Worm (Caenorhabditis elegans) whole organism, L1 larva: Measurements from ENCODE around the gene srlf-17.

Experiments
- C04F5.9 ChIP-seq: sonication (generic microtip); optimal IDR thresholded peaks from 2 replicates; lab custom pipeline; 2016; ENCODE audit warnings: missing genetic modification characterization, missing compliant biosample characterization
- C16A3.4 ChIP-seq: fragments of 150-350 bp; optimal IDR thresholded peaks from 2 replicates; lab custom pipeline; 2014; ENCODE audit warnings: missing biosample characterization, missing genetic modification characterization
- F16B12.6 ChIP-seq: fragments of 150-350 bp; optimal IDR thresholded peaks from 2 replicates; lab custom pipeline; 2014; ENCODE audit warnings: missing biosample characterization, missing genetic modification characterization
- Y116A8C.19 ChIP-seq: sonication (generic microtip); optimal IDR thresholded peaks from 2 replicates; lab custom pipeline; 2016; ENCODE audit warnings: missing compliant biosample characterization, missing genetic modification characterization, borderline replicate concordance
- aha-1 ChIP-seq: fragments of 150-350 bp; optimal IDR thresholded peaks from 2 replicates; lab custom pipeline; 2014; ENCODE audit warnings: missing biosample characterization, missing genetic modification characterization
- alr-1 ChIP-seq: fragments of 200-800 bp; sonication (Bioruptor generic); optimal IDR thresholded peaks from 2 replicates; lab custom pipeline; 2018; ENCODE audit warnings: borderline replicate concordance, mild to moderate bottlenecking, missing genetic modification characterization, missing compliant biosample characterization
- aly-2 ChIP-seq: fragments of 150-350 bp; optimal IDR thresholded peaks from 2 replicates; lab custom pipeline; 2014; ENCODE audit warnings: missing biosample characterization, missing genetic modification characterization
- blmp-1 ChIP-seq: fragments of 150-350 bp; optimal IDR thresholded peaks from 2 replicates; lab custom pipeline; 2014; ENCODE audit warnings: missing biosample characterization, missing genetic modification characterization
- ceh-63 ChIP-seq: fragments of 200-800 bp; sonication (Bioruptor generic); optimal IDR thresholded peaks from 2 replicates; lab custom pipeline; 2018; ENCODE audit warnings: mild to moderate bottlenecking, missing genetic modification characterization, missing compliant biosample characterization
- ceh-8 ChIP-seq: fragments of 200-800 bp; sonication (Bioruptor generic); optimal IDR thresholded peaks from 2 replicates; lab custom pipeline; 2018; ENCODE audit warnings: mild to moderate bottlenecking, missing genetic modification characterization, moderate library complexity, missing compliant biosample characterization
- ceh-82 ChIP-seq, 3 experiments: fragments of 150-350 bp in 1 of 3; sonication (generic microtip) in 2 of 3; optimal IDR thresholded peaks; 2 replicates each; lab custom pipeline; 2014 to 2017; ENCODE audit warnings: missing biosample characterization in 3 of 3, missing genetic modification characterization in 3 of 3
- ceh-88 ChIP-seq: fragments of 200-800 bp; sonication (Bioruptor generic); IDR thresholded peaks from 2 replicates; pipeline ENCODE4 v1.3.6; 2022; ENCODE audit warnings: missing genetic modification characterization, missing compliant biosample characterization
- ceh-90 ChIP-seq: sonication (generic microtip); optimal IDR thresholded peaks from 2 replicates; lab custom pipeline; 2016; ENCODE audit warnings: missing genetic modification characterization, missing compliant biosample characterization
- ces-1 ChIP-seq: fragments of 150-350 bp; optimal IDR thresholded peaks from 2 replicates; lab custom pipeline; 2014; ENCODE audit warnings: missing biosample characterization, missing genetic modification reagents, missing genetic modification characterization
- dpl-1 ChIP-seq, 3 experiments: fragments of 150-350 bp in 2 of 3; sonication (generic microtip) in 1 of 3; optimal IDR thresholded peaks; 2 replicates each; lab custom pipeline; 2014 to 2017; ENCODE audit warnings: missing biosample characterization in 3 of 3, missing genetic modification characterization in 3 of 3, missing genetic modification reagents in 3 of 3
- dsc-1 ChIP-seq: sonication (generic microtip); optimal IDR thresholded peaks from 2 replicates; lab custom pipeline; 2016; ENCODE audit warnings: mild to moderate bottlenecking, missing genetic modification characterization, missing compliant biosample characterization
- efl-1 ChIP-seq, 4 experiments: fragments of 150-350 bp; optimal IDR thresholded peaks in 3 of 4; peaks in 1 of 4; 1 replicate in 1 of 4; 2 replicates in 3 of 4; lab custom pipeline; 2014; ENCODE audit warnings: missing biosample characterization in 2 of 4, missing genetic modification characterization in 2 of 4, missing genetic modification reagents in 2 of 4
- elt-3 ChIP-seq, 6 experiments: fragments of 150-350 bp in 1 of 6; sonication (generic microtip); optimal IDR thresholded peaks; 2 replicates each; lab custom pipeline; 2017 to 2018; ENCODE audit warnings: missing biosample characterization in 6 of 6, missing genetic modification characterization in 6 of 6, inconsistent platforms in 1 of 6
- ets-5 ChIP-seq: fragments of 200-800 bp; sonication (Bioruptor generic); IDR thresholded peaks from 2 replicates; pipeline ENCODE4 v1.3.6; 2022; ENCODE audit warnings: missing genetic modification characterization, missing compliant biosample characterization
- fkh-4 ChIP-seq: sonication (generic microtip); optimal IDR thresholded peaks from 2 replicates; lab custom pipeline; 2016; ENCODE audit warnings: missing compliant biosample characterization, missing genetic modification characterization, borderline replicate concordance
- fkh-8 ChIP-seq: sonication (generic microtip); optimal IDR thresholded peaks from 2 replicates; lab custom pipeline; 2016; ENCODE audit warnings: mild to moderate bottlenecking, missing genetic modification characterization, missing compliant biosample characterization
- fos-1 ChIP-seq: fragments of 150-350 bp; optimal IDR thresholded peaks from 2 replicates; lab custom pipeline; 2014; ENCODE audit warnings: missing biosample characterization, missing genetic modification characterization
- hlh-4 ChIP-seq: sonication (generic microtip); optimal IDR thresholded peaks from 2 replicates; lab custom pipeline; 2016; ENCODE audit warnings: mild to moderate bottlenecking, missing genetic modification characterization, missing compliant biosample characterization
- hpl-2 ChIP-seq: fragments of 150-350 bp; optimal IDR thresholded peaks from 2 replicates; lab custom pipeline; 2014; ENCODE audit warnings: missing biosample characterization, missing genetic modification reagents, missing genetic modification characterization
- isw-1 ChIP-seq: fragments of 200-800 bp; sonication (Bioruptor generic); IDR thresholded peaks from 2 replicates; pipeline ENCODE4 v1.3.6; 2022; ENCODE audit warnings: missing genetic modification characterization, missing compliant biosample characterization
- jun-1 ChIP-seq: fragments of 150-350 bp; optimal IDR thresholded peaks from 2 replicates; lab custom pipeline; 2014; ENCODE audit warnings: missing biosample characterization, missing genetic modification reagents, missing genetic modification characterization
- lin-13 ChIP-seq: fragments of 150-350 bp; optimal IDR thresholded peaks from 2 replicates; lab custom pipeline; 2014; ENCODE audit warnings: missing biosample characterization, missing genetic modification reagents, missing genetic modification characterization
- lin-15B ChIP-seq: fragments of 150-350 bp; sonication (generic microtip); optimal IDR thresholded peaks from 3 replicates; lab custom pipeline; 2014; ENCODE audit warnings: missing biosample characterization, missing genetic modification characterization
- lin-39 ChIP-seq: fragments of 150-350 bp; optimal IDR thresholded peaks from 2 replicates; lab custom pipeline; 2014; ENCODE audit warnings: missing biosample characterization, missing genetic modification reagents, missing genetic modification characterization
- lsy-2 ChIP-seq, 2 experiments: fragments of 150-350 bp; optimal IDR thresholded peaks; 2 replicates each; lab custom pipeline; 2014; ENCODE audit warnings: missing biosample characterization in 2 of 2, missing genetic modification characterization in 2 of 2
- mab-9 ChIP-seq: fragments of 200-800 bp; sonication (Bioruptor generic); IDR thresholded peaks from 2 replicates; pipeline ENCODE4 v1.3.6; 2022; ENCODE audit warnings: missing genetic modification reagents, missing genetic modification characterization, missing compliant biosample characterization
- mep-1 ChIP-seq: fragments of 150-350 bp; optimal IDR thresholded peaks from 2 replicates; lab custom pipeline; 2014; ENCODE audit warnings: missing biosample characterization, missing genetic modification characterization
- nhr-11 ChIP-seq: fragments of 150-350 bp; optimal IDR thresholded peaks from 2 replicates; lab custom pipeline; 2014; ENCODE audit warnings: missing biosample characterization, missing genetic modification characterization
- nhr-12 ChIP-seq: sonication (generic microtip); optimal IDR thresholded peaks from 2 replicates; lab custom pipeline; 2017; ENCODE audit warnings: missing biosample characterization, missing genetic modification characterization
- nhr-28 ChIP-seq: fragments of 150-350 bp; optimal IDR thresholded peaks from 2 replicates; lab custom pipeline; 2014; ENCODE audit warnings: missing biosample characterization, missing genetic modification characterization
- nhr-77 ChIP-seq: fragments of 150-350 bp; optimal IDR thresholded peaks from 2 replicates; lab custom pipeline; 2014; ENCODE audit warnings: missing biosample characterization, missing genetic modification characterization
- nhr-85 ChIP-seq: sonication (generic microtip); peaks from one replicate; lab custom pipeline; 2016; ENCODE audit warnings: missing genetic modification characterization, inconsistent platforms, missing compliant biosample characterization
- nhr-90 ChIP-seq: sonication (generic microtip); optimal IDR thresholded peaks from 2 replicates; lab custom pipeline; 2016; ENCODE audit warnings: mild to moderate bottlenecking, missing genetic modification characterization, missing compliant biosample characterization; ENCODE audit not compliant: poor library complexity
- pqm-1 ChIP-seq: sonication (generic microtip); optimal IDR thresholded peaks from 3 replicates; lab custom pipeline; 2017; ENCODE audit warnings: missing biosample characterization, missing genetic modification characterization
- skn-1 ChIP-seq: fragments of 150-350 bp; optimal IDR thresholded peaks from 2 replicates; lab custom pipeline; 2014; ENCODE audit warnings: missing biosample characterization, missing genetic modification characterization
- snpc-4 ChIP-seq: fragments of 150-350 bp; optimal IDR thresholded peaks from 2 replicates; lab custom pipeline; 2014; ENCODE audit warnings: missing biosample characterization, missing genetic modification characterization
- sox-4 ChIP-seq: sonication (generic microtip); optimal IDR thresholded peaks from 2 replicates; lab custom pipeline; 2016; ENCODE audit warnings: missing genetic modification characterization, missing compliant biosample characterization
- sptf-1 ChIP-seq: fragments of 150-350 bp; optimal IDR thresholded peaks from 2 replicates; lab custom pipeline; 2014; ENCODE audit warnings: missing biosample characterization, missing genetic modification characterization
- sup-37 ChIP-seq: fragments of 200-800 bp; sonication (Bioruptor generic); optimal IDR thresholded peaks from 2 replicates; lab custom pipeline; 2018; ENCODE audit warnings: mild to moderate bottlenecking, missing genetic modification characterization, missing compliant biosample characterization
- swsn-7 ChIP-seq: sonication (generic microtip); optimal IDR thresholded peaks from 2 replicates; lab custom pipeline; 2016; ENCODE audit warnings: missing genetic modification characterization, missing compliant biosample characterization
- tbx-2 ChIP-seq: sonication (generic microtip); optimal IDR thresholded peaks from 2 replicates; lab custom pipeline; 2016; ENCODE audit warnings: missing genetic modification characterization, missing compliant biosample characterization
- unc-130 ChIP-seq: fragments of 150-350 bp; optimal IDR thresholded peaks from 2 replicates; lab custom pipeline; 2017; ENCODE audit warnings: missing biosample characterization, missing genetic modification characterization, inconsistent platforms
- unc-30 ChIP-seq: sonication (generic microtip); optimal IDR thresholded peaks from 2 replicates; lab custom pipeline; 2017; ENCODE audit warnings: missing biosample characterization, missing genetic modification characterization
- unc-62 ChIP-seq: fragments of 150-350 bp; optimal IDR thresholded peaks from 2 replicates; lab custom pipeline; 2014; ENCODE audit warnings: missing biosample characterization, missing genetic modification reagents, missing genetic modification characterization
- vab-15 ChIP-seq: sonication (generic microtip); optimal IDR thresholded peaks from 2 replicates; lab custom pipeline; 2017; ENCODE audit warnings: missing genotype, mild to moderate bottlenecking, missing genetic modification characterization, missing compliant biosample characterization
- zag-1 ChIP-seq: fragments of 150-350 bp; optimal IDR thresholded peaks from 2 replicates; lab custom pipeline; 2014; ENCODE audit warnings: missing biosample characterization, missing genetic modification characterization
- ztf-11 ChIP-seq, 2 experiments: sonication (generic microtip); optimal IDR thresholded peaks; 2 replicates each; lab custom pipeline; 2016 to 2017; ENCODE audit warnings: missing genetic modification characterization in 2 of 2, missing biosample characterization in 1 of 2, missing compliant biosample characterization in 1 of 2
- ztf-4 ChIP-seq: fragments of 150-350 bp; optimal IDR thresholded peaks from 2 replicates; lab custom pipeline; 2014; ENCODE audit warnings: missing biosample characterization, missing genetic modification characterization

srlf-17 gene

DNA sequence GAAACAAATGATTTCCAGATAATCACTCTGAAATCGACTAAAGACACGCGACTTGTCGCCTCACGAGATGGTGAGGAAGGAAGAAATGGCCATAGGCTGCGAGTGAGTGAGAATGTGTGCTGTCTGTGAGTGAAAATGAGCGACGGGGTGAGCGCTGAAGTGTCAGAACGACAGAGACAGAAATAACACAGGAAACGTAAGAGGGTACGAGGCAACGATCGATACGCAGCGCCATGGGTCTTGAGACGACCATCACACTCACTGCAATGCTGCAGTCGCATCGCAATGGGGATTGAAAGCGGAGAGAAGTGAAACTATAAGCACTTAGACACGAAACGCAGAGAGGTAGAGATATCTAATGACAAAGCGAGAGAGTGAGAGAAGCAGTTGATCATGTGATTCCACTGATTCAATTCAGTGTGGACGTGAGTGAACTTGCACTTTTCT lies 19.7 kb downstream of the srlf-17 start (continued):
- peak; percentile 80 to 92 (median 90) for TF ChIP-seq ceh-82 (tag; optimal IDR thresholded peaks at IDR 0.05; lab: Kevin White, UChicago)
- TF ChIP-seq ets-5 (GFP tag; lab: Robert Waterston, UW) = no peak
- TF ChIP-seq snpc-4 (tag; lab: Kevin White, UChicago) = peak; percentile 71
- no peak for TF ChIP-seq sptf-1 (tag; lab: Kevin White, UChicago)
- TF ChIP-seq efl-1 (optimal IDR thresholded peaks at IDR 0.05; lab: Kevin White, UChicago) = peak; percentile 86 to 92
- peak; percentile 67 to 97 for TF ChIP-seq efl-1 (GFP tag; optimal IDR thresholded peaks at IDR 0.05 in 1 of 2; lab: Kevin White, UChicago)
- TF ChIP-seq ceh-63 (GFP tag; lab: Kevin White, UChicago) = no peak
- TF ChIP-seq ceh-8 = peak; percentile 89
- TF ChIP-seq lin-39 (tag; lab: Kevin White, UChicago) = peak; percentile 83
- TF ChIP-seq skn-1 = peak; percentile 73
- no peak for TF ChIP-seq lin-15B (tag; lab: Kevin White, UChicago)
- TF ChIP-seq tbx-2 (tag; lab: Kevin White, UChicago) = peak; percentile 97
- peak; percentile 84 for TF ChIP-seq isw-1
- no peak for TF ChIP-seq Y116A8C.19 (tag; lab: Kevin White, UChicago)
- TF ChIP-seq unc-130 = peak; percentile 93
- peak; percentile 91 for TF ChIP-seq fos-1 (tag; lab: Kevin White, UChicago)
- TF ChIP-seq dpl-1 (GFP tag; optimal IDR thresholded peaks at IDR 0.05; lab: Kevin White, UChicago) = peak; percentile 69 to 75 (median 73)
- TF ChIP-seq jun-1 (tag; lab: Kevin White, UChicago) = peak; percentile 92
- peak in 1 of 2 experiments; percentile 77 for TF ChIP-seq ztf-11 (tag; optimal IDR thresholded peaks at IDR 0.05; lab: Kevin White, UChicago)
- TF ChIP-seq mab-9 (GFP tag; lab: Robert Waterston, UW) = peak; percentile 81
- no peak for TF ChIP-seq hlh-4 (tag; lab: Kevin White, UChicago)
- TF ChIP-seq vab-15 = peak; percentile 63
- TF ChIP-seq ceh-88 (GFP tag; lab: Robert Waterston, UW) = 0 out of 2 replicates have a peak, but pooled peaks have one; percentile 52
- TF ChIP-seq nhr-28 (tag; lab: Kevin White, UChicago) = no peak
- TF ChIP-seq blmp-1 (tag; lab: Kevin White, UChicago) = peak; percentile 86
- TF ChIP-seq sup-37 (GFP tag; lab: Kevin White, UChicago) = peak; percentile 42
- peak; percentile 95 for TF ChIP-seq ztf-4 (tag; lab: Kevin White, UChicago)
- TF ChIP-seq fkh-8 (tag; lab: Kevin White, UChicago) = peak; percentile 97
- peak; percentile 90 for TF ChIP-seq nhr-11
- TF ChIP-seq pqm-1 (tag; lab: Kevin White, UChicago) = no peak
- peak; percentile 93 for TF ChIP-seq lin-13 (GFP tag; lab: Kevin White, UChicago)
- no peak for TF ChIP-seq ceh-90 (tag; lab: Kevin White, UChicago)
- TF ChIP-seq fkh-4 (tag; lab: Kevin White, UChicago) = peak; percentile 57
- TF ChIP-seq C16A3.4 (tag; lab: Kevin White, UChicago) = peak; percentile 91
- peak; percentile 96 for TF ChIP-seq swsn-7 (tag; lab: Kevin White, UChicago)
- TF ChIP-seq nhr-12 = no peak
- TF ChIP-seq unc-30 (tag; lab: Kevin White, UChicago) = no peak
- peak; percentile 65 for TF ChIP-seq sox-4 (tag; lab: Kevin White, UChicago)
- TF ChIP-seq nhr-77 (tag; lab: Kevin White, UChicago) = peak; percentile 95
- peak; percentile 73 for TF ChIP-seq aly-2
- TF ChIP-seq ces-1 (GFP tag; lab: Kevin White, UChicago) = no peak
- no peak for TF ChIP-seq alr-1 (tag; lab: Kevin White, UChicago)
- peak; percentile 96 for TF ChIP-seq mep-1 (tag; lab: Kevin White, UChicago)
- peak; percentile 93 for TF ChIP-seq dsc-1 (tag; lab: Kevin White, UChicago)
- peak; percentile 100 for TF ChIP-seq zag-1
- TF ChIP-seq C04F5.9 (tag; lab: Kevin White, UChicago) = peak; percentile 67
- TF ChIP-seq aha-1 (tag; lab: Kevin White, UChicago) = peak; percentile 42
- no peak for TF ChIP-seq unc-62 (GFP tag; lab: Kevin White, UChicago)
- peak in 4 of 6 experiments; percentile 28 to 90 (median 75) for TF ChIP-seq elt-3 (tag; optimal IDR thresholded peaks at IDR 0.05; lab: Kevin White, UChicago)
- TF ChIP-seq nhr-90 (tag; lab: Kevin White, UChicago) = peak; percentile 90
- peak; percentile 54 for TF ChIP-seq hpl-2 (GFP tag; lab: Kevin White, UChicago)
- TF ChIP-seq F16B12.6 (tag; lab: Kevin White, UChicago) = peak; percentile 34
- peak; percentile 91 to 94 for TF ChIP-seq lsy-2 (tag; optimal IDR thresholded peaks at IDR 0.05; lab: Kevin White, UChicago)
- TF ChIP-seq nhr-85 = peak; percentile 98
